Fruit fly (Drosophila melanogaster) whole organism, wandering third instar larva: Measurements from ENCODE around the gene CG3526.

Experiments
- HLH106 ChIP-seq: fragments of 200-800 bp; optimal IDR thresholded peaks from 3 replicates; lab custom pipeline; 2019; ENCODE audit warnings: missing biosample characterization, mild to moderate bottlenecking, missing genetic modification characterization, moderate library complexity
- h ChIP-seq: fragments of 200-800 bp; sonication (Bioruptor generic); optimal IDR thresholded peaks from 3 replicates; lab custom pipeline; 2016; ENCODE audit warnings: missing biosample characterization, mild to moderate bottlenecking, missing genetic modification characterization

DNA sequence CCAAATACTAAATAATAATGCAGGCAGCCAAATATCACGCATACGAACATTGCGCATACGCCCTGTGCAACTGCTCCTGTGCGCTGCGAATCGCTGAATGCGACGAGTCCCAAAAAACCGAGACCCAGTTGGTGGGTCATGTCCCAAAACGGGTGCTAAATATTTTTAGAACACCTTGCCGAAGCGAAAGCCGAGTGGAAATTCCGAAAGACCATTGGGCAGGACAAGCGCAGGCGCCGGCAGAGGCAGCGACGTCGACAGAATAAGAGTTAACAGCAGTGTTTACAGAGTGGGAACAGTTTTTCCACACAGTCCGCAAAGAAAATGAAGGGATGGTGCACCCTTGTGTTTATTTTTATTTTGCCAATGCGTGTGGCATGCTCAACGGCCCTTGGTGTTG is 2.4 kb upstream of the CG3526 start:
- TF ChIP-seq HLH106 (tag; lab: Kevin White, UChicago) (no peak), h (GFP tag; lab: Kevin White, UChicago) (no peak)
